Fruit fly (Drosophila melanogaster): ENCODE measurements around the gene CG14995.

DNA sequence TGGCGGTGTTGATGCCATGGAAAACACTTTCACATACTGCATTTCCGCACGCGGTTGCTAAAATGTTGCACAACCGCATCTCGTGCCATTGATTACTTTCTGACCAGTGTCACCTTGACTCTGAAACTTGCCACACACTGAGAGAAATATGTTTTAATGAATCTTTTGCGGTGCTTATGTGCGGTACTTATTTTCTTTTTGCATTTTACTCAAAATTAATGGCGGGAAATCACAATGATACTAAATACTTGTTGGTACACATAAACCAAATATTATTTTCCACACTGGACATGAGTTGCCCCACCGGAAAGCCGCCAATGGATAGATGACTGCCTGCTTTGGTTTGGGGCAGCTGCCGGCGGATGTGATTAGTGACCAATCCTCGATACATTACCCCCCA lies 46.2 kb downstream of the CG14995 start:
- TF ChIP-seq CG16779 (tag; optimal IDR thresholded peaks at IDR 0.05) (no peak), CG34406 (GFP tag; optimal IDR thresholded peaks at IDR 0.05) (no peak), cyc (GFP tag; optimal IDR thresholded peaks at IDR 0.05) (no peak)
